Fruit fly (Drosophila melanogaster): ENCODE measurements around the gene CG34324.

The CG34324 gene

DNA sequence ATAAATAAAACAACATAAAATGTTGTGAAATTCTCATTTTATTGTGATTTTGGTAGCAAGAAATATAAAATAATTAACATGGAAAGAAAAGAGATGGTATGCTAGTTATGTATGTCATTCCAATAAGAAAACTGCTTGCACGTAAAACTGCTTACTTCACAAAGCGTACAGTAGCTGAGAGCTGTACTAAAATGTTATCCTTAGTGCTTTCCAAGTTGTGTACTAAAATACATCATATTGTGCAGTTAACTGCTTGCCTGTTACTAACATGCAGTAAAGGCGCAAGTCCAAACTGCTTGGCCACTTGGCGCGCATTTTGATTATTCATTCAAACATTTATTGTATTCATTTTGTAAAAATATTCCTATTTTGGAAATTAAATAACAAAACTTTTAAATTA lies 36.4 kb downstream of the CG34324 start:
- TF ChIP-seq toe (GFP tag; optimal IDR thresholded peaks at IDR 0.05) = no peak

DNA sequence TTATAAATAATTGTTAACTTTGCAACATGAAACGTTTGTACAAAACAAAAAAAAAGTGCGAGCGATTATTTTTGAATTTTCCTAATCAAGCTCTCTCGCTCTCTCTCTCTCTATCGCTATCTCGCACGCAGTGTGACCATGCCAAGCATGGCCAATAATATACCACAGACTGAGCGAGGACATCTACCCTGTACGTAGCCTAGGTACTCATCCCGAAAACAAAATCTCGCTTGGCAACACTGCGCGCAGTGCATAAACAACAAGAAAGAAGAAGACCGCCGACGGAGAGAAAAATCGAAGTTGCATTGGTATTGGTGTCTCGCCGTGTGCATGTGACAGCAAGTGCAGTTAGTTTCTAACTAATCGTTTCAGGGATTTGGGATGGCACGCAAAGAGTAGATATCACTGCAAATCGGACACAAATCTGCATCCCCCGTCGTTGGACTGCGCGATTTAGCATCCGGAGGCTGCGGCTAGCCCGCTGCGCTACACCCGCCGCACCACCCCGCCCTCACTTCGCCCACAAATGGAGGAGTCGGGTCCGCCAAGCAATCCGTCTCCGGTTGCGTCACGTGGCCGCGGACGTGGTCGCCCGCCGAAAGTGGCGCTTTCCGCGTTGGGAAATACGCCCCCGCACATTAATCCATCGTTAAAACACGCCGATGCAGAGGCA lies 44.4 kb downstream of the CG34324 start, which contains the start of the genes CG1998 and Set2:
TSS of gene CG1998 (minus strand) at position 134 of the 673 bp plus-strand sequence.
TSS of gene Set2 (plus strand) at position 302 of the 673 bp plus-strand sequence.
- peak; percentile 36 for TF ChIP-seq CG7101 (tag; optimal IDR thresholded peaks at IDR 0.05)
- TF ChIP-seq toe (GFP tag; optimal IDR thresholded peaks at IDR 0.05) = no peak
- TF ChIP-seq CG1620 (GFP tag; optimal IDR thresholded peaks at IDR 0.05) = peak; percentile 45
- peak; percentile 90 for TF ChIP-seq Mnt (GFP tag; optimal IDR thresholded peaks at IDR 0.05)
- TF ChIP-seq CG11617 (GFP tag; optimal IDR thresholded peaks at IDR 0.05) = no peak
- no peak for TF ChIP-seq Clk (GFP tag; optimal IDR thresholded peaks at IDR 0.05)
- TF ChIP-seq kay (GFP tag; ENCODE audit: borderline replicate concordance) = no peak
- TF ChIP-seq CG33017 (tag; optimal IDR thresholded peaks at IDR 0.05) = no peak
- peak; percentile 91 for TF ChIP-seq CG14711 (tag; optimal IDR thresholded peaks at IDR 0.05)
- TF ChIP-seq CG5204 (GFP tag; optimal IDR thresholded peaks at IDR 0.05) = no peak
- peak; percentile 50 for TF ChIP-seq ovo (GFP tag; optimal IDR thresholded peaks at IDR 0.05)
- no peak for TF ChIP-seq CG7045 (GFP tag; optimal IDR thresholded peaks at IDR 0.05)
- peak; percentile 43 for TF ChIP-seq bab1 (GFP tag; optimal IDR thresholded peaks at IDR 0.05)
- TF ChIP-seq Crg-1 (GFP tag; optimal IDR thresholded peaks at IDR 0.05) = peak; percentile 31
- TF ChIP-seq tj (GFP tag; optimal IDR thresholded peaks at IDR 0.05) = peak; percentile 7
- peak; percentile 63 for TF ChIP-seq pad (GFP tag; optimal IDR thresholded peaks at IDR 0.05)
- peak; percentile 64 for TF ChIP-seq cic (GFP tag; optimal IDR thresholded peaks at IDR 0.05)
- no peak for TF ChIP-seq Hr96 (GFP tag; optimal IDR thresholded peaks at IDR 0.05)
- no peak for TF ChIP-seq cnc (optimal IDR thresholded peaks at IDR 0.05)
- no peak for TF ChIP-seq CG12768 (GFP tag; optimal IDR thresholded peaks at IDR 0.05)

DNA sequence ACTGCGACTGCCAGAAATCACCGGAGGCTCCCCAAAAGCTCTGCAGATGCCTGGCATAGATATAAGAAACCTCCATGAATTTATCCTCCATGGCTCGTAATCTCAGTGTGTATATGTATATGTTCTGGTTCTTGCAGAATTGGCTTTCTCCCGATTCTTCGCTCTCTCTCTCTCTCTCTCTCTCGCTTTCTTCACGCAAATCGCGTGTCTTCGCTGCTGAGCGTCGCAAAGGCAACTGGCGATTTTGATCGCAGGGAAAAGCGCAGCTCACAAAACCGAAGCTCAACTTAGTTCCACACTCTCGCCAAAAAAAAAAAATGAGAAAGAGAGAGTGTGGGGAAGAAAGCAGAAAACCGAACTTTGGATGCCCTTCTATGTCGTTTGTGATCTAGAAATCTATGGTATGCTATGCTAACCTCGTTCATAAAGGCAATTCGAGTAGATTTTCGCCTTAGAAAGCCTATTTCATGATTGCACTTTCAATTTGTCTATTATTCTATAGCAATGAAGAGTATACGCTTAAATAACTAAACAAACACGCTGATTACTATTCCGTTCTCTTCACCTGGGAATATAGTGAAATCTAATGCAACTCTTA lies 46.0 kb downstream of the CG34324 start:
- TF ChIP-seq cic (GFP tag; optimal IDR thresholded peaks at IDR 0.05) = no peak
- no peak for TF ChIP-seq CG5204 (GFP tag; optimal IDR thresholded peaks at IDR 0.05)
- TF ChIP-seq pad (GFP tag; optimal IDR thresholded peaks at IDR 0.05) = no peak
- no peak for TF ChIP-seq Crg-1 (GFP tag; optimal IDR thresholded peaks at IDR 0.05)
- TF ChIP-seq Clk (GFP tag; optimal IDR thresholded peaks at IDR 0.05) = no peak
- no peak for TF ChIP-seq toe (GFP tag; optimal IDR thresholded peaks at IDR 0.05)
- TF ChIP-seq ovo (GFP tag; optimal IDR thresholded peaks at IDR 0.05) = no peak
- TF ChIP-seq CG7101 (tag; optimal IDR thresholded peaks at IDR 0.05) = no peak
- no peak for TF ChIP-seq Hr96 (GFP tag; optimal IDR thresholded peaks at IDR 0.05)
- TF ChIP-seq CG7045 (GFP tag; optimal IDR thresholded peaks at IDR 0.05) = no peak
- TF ChIP-seq CG11617 (GFP tag; optimal IDR thresholded peaks at IDR 0.05) = no peak
- no peak for TF ChIP-seq CG12768 (GFP tag; optimal IDR thresholded peaks at IDR 0.05)
- TF ChIP-seq Mnt (GFP tag; optimal IDR thresholded peaks at IDR 0.05) = no peak
- no peak for TF ChIP-seq CG1620 (GFP tag; optimal IDR thresholded peaks at IDR 0.05)
- TF ChIP-seq kay (GFP tag; ENCODE audit: borderline replicate concordance) = no peak
- TF ChIP-seq CG33017 (tag; optimal IDR thresholded peaks at IDR 0.05) = no peak

DNA sequence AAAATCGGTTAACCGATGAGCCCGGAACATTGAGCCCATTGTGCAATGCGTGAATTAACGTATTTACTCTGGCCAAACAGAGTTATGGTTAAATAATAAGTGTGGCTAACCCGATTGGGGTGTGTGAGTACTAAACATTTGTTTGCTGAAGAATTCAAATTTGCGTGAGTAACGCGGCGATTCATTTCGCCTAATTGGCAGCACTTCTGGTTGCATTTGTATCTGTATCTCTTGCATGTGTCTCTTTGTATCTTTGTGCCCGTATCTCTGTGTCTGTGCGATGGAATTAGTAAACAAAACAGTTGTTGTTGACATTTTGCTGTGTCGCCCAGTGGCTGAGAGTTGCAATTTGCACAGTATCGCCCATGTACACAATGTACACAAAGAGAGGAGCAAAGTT lies 46.6 kb downstream of the CG34324 start:
- TF ChIP-seq cic (GFP tag; optimal IDR thresholded peaks at IDR 0.05) (no peak), CG7101 (tag; optimal IDR thresholded peaks at IDR 0.05) (peak; percentile 14), CG7045 (GFP tag; optimal IDR thresholded peaks at IDR 0.05) (no peak), ovo (GFP tag; optimal IDR thresholded peaks at IDR 0.05) (no peak), CG14711 (tag; optimal IDR thresholded peaks at IDR 0.05) (no peak), toe (GFP tag; optimal IDR thresholded peaks at IDR 0.05) (no peak), bab1 (GFP tag; optimal IDR thresholded peaks at IDR 0.05) (no peak), kay (GFP tag; ENCODE audit: borderline replicate concordance) (no peak), CG1620 (GFP tag; optimal IDR thresholded peaks at IDR 0.05) (peak; percentile 4), tj (GFP tag; optimal IDR thresholded peaks at IDR 0.05) (no peak), Clk (GFP tag; optimal IDR thresholded peaks at IDR 0.05) (no peak), CG5204 (GFP tag; optimal IDR thresholded peaks at IDR 0.05) (no peak), CG12768 (GFP tag; optimal IDR thresholded peaks at IDR 0.05) (no peak), pad (GFP tag; optimal IDR thresholded peaks at IDR 0.05) (no peak)

DNA sequence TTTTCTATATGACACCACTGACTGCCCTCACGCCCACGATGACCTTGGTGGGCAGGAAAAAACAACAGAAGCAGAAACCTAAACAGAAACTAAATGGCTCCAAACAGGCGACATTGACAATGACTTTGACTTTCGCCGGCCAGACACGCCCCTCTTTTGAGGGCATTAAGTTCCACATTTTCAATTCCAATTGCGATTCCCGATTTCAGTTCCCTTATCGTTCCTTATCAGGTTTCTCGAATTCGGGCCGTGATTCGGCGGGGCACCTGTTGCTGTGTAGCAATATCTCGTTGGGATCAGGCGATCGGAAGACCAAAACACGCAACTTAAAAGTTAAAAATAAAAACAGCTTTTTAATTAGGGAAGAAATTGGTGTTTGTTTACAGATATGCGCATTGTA lies 49.8 kb downstream of the CG34324 start:
- TF ChIP-seq cnc (optimal IDR thresholded peaks at IDR 0.05) (peak in 1 of 2 experiments; percentile 26), CG7045 (GFP tag; optimal IDR thresholded peaks at IDR 0.05) (no peak)

Measured in whole organism, adult.